Worm (Caenorhabditis elegans): ENCODE measurements around the gene srh-35.

DNA sequence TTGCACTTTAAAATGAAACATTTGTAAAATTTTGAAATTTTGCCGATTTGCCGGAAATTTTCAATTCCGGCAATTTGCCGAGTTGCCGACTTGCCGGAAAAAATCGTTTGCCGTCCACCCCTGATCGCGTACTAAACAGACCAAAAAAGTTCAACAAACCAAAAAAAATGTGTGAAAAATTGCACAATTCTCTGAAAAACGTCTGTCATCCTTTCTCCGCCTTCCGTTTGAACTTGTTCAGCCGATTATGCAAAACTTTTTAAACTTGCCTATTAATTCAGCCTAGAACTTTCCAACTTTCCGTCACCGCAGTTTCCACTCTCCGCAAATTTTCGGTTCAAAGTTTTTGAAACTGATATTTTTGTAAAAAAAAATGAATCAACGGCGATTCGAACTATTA lies 24.9 kb downstream of the srh-35 start, which contains the start of gene B0554.5:
- TF ChIP-seq fos-1 (tag; optimal IDR thresholded peaks at IDR 0.05) (no peak), nhr-11 (tag; optimal IDR thresholded peaks at IDR 0.05) (no peak), alr-1 (tag; optimal IDR thresholded peaks at IDR 0.05) (no peak), nhr-6 (tag; optimal IDR thresholded peaks at IDR 0.05) (no peak), nhr-12 (tag; optimal IDR thresholded peaks at IDR 0.05) (no peak), mab-5 (tag; optimal IDR thresholded peaks at IDR 0.05) (no peak), lin-11 (tag; optimal IDR thresholded peaks at IDR 0.05) (no peak), aly-2 (tag; optimal IDR thresholded peaks at IDR 0.05) (no peak), elt-3 (tag; optimal IDR thresholded peaks at IDR 0.05) (no peak), skn-1 (tag; optimal IDR thresholded peaks at IDR 0.05) (no peak), snpc-4 (tag; optimal IDR thresholded peaks at IDR 0.05) (no peak)
